Fruit fly (Drosophila melanogaster): ENCODE measurements around the gene ATPsyndelta.

Gene ATPsyndelta

dm6 chrX:10233065-10233464 lies 20.3 kb downstream of the ATPsyndelta start, which contains the start of gene CG2961:
TSS of gene CG2961 (minus strand) at chrX:10233080.
- TF ChIP-seq CG1621 (tag; optimal IDR thresholded peaks at IDR 0.05) (no peak), CG6792 (GFP tag; optimal IDR thresholded peaks at IDR 0.05) (no peak), fkh (GFP tag; optimal IDR thresholded peaks at IDR 0.05) (no peak), Eip93F (GFP tag; optimal IDR thresholded peaks at IDR 0.05) (no peak), Smox (GFP tag; optimal IDR thresholded peaks at IDR 0.05) (no peak), Sox15 (GFP tag; optimal IDR thresholded peaks at IDR 0.05) (no peak), CG11294 (GFP tag; IDR thresholded peaks at IDR 0.05) (no peak), Ets21C (GFP tag; optimal IDR thresholded peaks at IDR 0.05) (no peak), CG3919 (GFP tag; optimal IDR thresholded peaks at IDR 0.05) (no peak), CG6854 (GFP tag; optimal IDR thresholded peaks at IDR 0.05) (no peak), dac (GFP tag; optimal IDR thresholded peaks at IDR 0.05) (no peak), CG6163 (GFP tag; IDR thresholded peaks at IDR 0.05) (no peak), Gug (GFP tag; IDR thresholded peaks at IDR 0.05) (no peak), CG15336 (GFP tag; IDR thresholded peaks at IDR 0.05) (0 out of 2 replicates have a peak, but pooled peaks have one; percentile 25), CG31627 (GFP tag; optimal IDR thresholded peaks at IDR 0.05) (no peak), Met (GFP tag; optimal IDR thresholded peaks at IDR 0.05) (no peak), CG10669 (GFP tag; optimal IDR thresholded peaks at IDR 0.05) (no peak), CG10631 (GFP tag; optimal IDR thresholded peaks at IDR 0.05) (no peak), esn (GFP tag; optimal IDR thresholded peaks at IDR 0.05) (no peak), CG4318 (GFP tag; optimal IDR thresholded peaks at IDR 0.05) (no peak), pdm3 (GFP tag; optimal IDR thresholded peaks at IDR 0.05) (peak; percentile 2), Hr39 (GFP tag; optimal IDR thresholded peaks at IDR 0.05) (no peak), net (GFP tag; optimal IDR thresholded peaks at IDR 0.05) (no peak), CG8632 (GFP tag; optimal IDR thresholded peaks at IDR 0.05) (no peak), ss (GFP tag; optimal IDR thresholded peaks at IDR 0.05) (no peak), achi (GFP tag; optimal IDR thresholded peaks at IDR 0.05) (peak; percentile 4), Blimp-1 (GFP tag; optimal IDR thresholded peaks at IDR 0.05) (no peak), OdsH (GFP tag; optimal IDR thresholded peaks at IDR 0.05) (peak; percentile 21), acj6 (GFP tag; optimal IDR thresholded peaks at IDR 0.05) (peak; percentile 2), dsx (GFP tag; optimal IDR thresholded peaks at IDR 0.05; ENCODE audit: poor library complexity, severe bottlenecking) (no peak), eg (GFP tag; IDR thresholded peaks at IDR 0.05) (no peak), Sox14 (GFP tag; optimal IDR thresholded peaks at IDR 0.05) (peak; percentile 8), CG8119 (GFP tag; IDR thresholded peaks at IDR 0.05) (0 out of 3 replicates have a peak, but pooled peaks have one; percentile 20), Eip78C (GFP tag) (peak; percentile 59), spab (GFP tag; optimal IDR thresholded peaks at IDR 0.05) (no peak), Lpt (GFP tag; optimal IDR thresholded peaks at IDR 0.05) (no peak), fd85E (GFP tag; optimal IDR thresholded peaks at IDR 0.05) (no peak), CG32006 (GFP tag; optimal IDR thresholded peaks at IDR 0.05) (peak; percentile 14), svp (GFP tag) (peak; percentile 66), Ets96B (tag; optimal IDR thresholded peaks at IDR 0.05) (peak; percentile 21), Hr4 (GFP tag; optimal IDR thresholded peaks at IDR 0.05) (no peak), CG11762 (GFP tag; optimal IDR thresholded peaks at IDR 0.05; ENCODE audit: insufficient read depth) (no peak), CG7368 (GFP tag; optimal IDR thresholded peaks at IDR 0.05) (no peak), CG11902 (GFP tag; optimal IDR thresholded peaks at IDR 0.05) (no peak), CG16779 (tag; optimal IDR thresholded peaks at IDR 0.05) (no peak), CG6808 (GFP tag; optimal IDR thresholded peaks at IDR 0.05) (no peak), vri (GFP tag; optimal IDR thresholded peaks at IDR 0.05) (no peak), lz (GFP tag; optimal IDR thresholded peaks at IDR 0.05) (no peak), Sox102F (GFP tag; optimal IDR thresholded peaks at IDR 0.05) (no peak), Eip75B (GFP tag; optimal IDR thresholded peaks at IDR 0.05) (no peak), CG6276 (GFP tag; optimal IDR thresholded peaks at IDR 0.05) (no peak), Hr38 (GFP tag; optimal IDR thresholded peaks at IDR 0.05) (no peak), CG3032 (tag; optimal IDR thresholded peaks at IDR 0.05) (no peak)
